Fruit fly (Drosophila melanogaster) whole organism, prepupa: ENCODE results near the gene Theg.
A peak's percentile ranks its signal among the peaks of the same experiment; 100 is the strongest.

ENCODE experiments used
- Blimp-1 ChIP-seq: fragments of 200-800 bp; sonication (Bioruptor generic); optimal IDR thresholded peaks from 3 replicates; lab custom pipeline; 2017; ENCODE audit warnings: missing biosample characterization, missing genetic modification characterization, mild to moderate bottlenecking, moderate library complexity, missing genetic modification reagents
- CG10631 ChIP-seq: fragments of 200-800 bp; sonication (Bioruptor generic); optimal IDR thresholded peaks from 2 replicates; lab custom pipeline; 2016; ENCODE audit warnings: missing biosample characterization, missing genetic modification characterization
- CG10669 ChIP-seq: fragments of 200-800 bp; sonication (Bioruptor generic); optimal IDR thresholded peaks from 3 replicates; lab custom pipeline; 2018; ENCODE audit warnings: missing biosample characterization, mild to moderate bottlenecking, missing genetic modification characterization, moderate library complexity
- CG11294 ChIP-seq: fragments of 200-800 bp; sonication (Bioruptor generic); IDR thresholded peaks from 2 replicates; pipeline ENCODE4 v1.3.6; 2022; ENCODE audit warnings: missing biosample characterization, missing genetic modification characterization
- CG15336 ChIP-seq: fragments of 200-800 bp; sonication (Bioruptor generic); IDR thresholded peaks from 2 replicates; pipeline ENCODE4 v1.3.6; 2022; ENCODE audit warnings: missing biosample characterization, missing genetic modification characterization
- CG16779 ChIP-seq: fragments of 200-800 bp; sonication (Bioruptor generic); optimal IDR thresholded peaks from 3 replicates; lab custom pipeline; 2017; ENCODE audit warnings: missing biosample characterization, mild to moderate bottlenecking, missing genetic modification characterization
- CG32006 ChIP-seq: fragments of 200-800 bp; sonication (Bioruptor generic); optimal IDR thresholded peaks from 3 replicates; lab custom pipeline; 2017; ENCODE audit warnings: missing biosample characterization, mild to moderate bottlenecking, missing genetic modification characterization
- CG34406 ChIP-seq: fragments of 200-800 bp; sonication (Bioruptor generic); optimal IDR thresholded peaks from 3 replicates; lab custom pipeline; 2016; ENCODE audit warnings: missing biosample characterization, missing genetic modification characterization
- CG3919 ChIP-seq: fragments of 200-800 bp; sonication (Bioruptor generic); optimal IDR thresholded peaks from 3 replicates; lab custom pipeline; 2016; ENCODE audit warnings: missing biosample characterization, missing genetic modification characterization
- CG6163 ChIP-seq: fragments of 200-800 bp; sonication (Bioruptor generic); IDR thresholded peaks from 3 replicates; pipeline ENCODE4 v1.3.6; 2022; ENCODE audit warnings: missing biosample characterization, missing genetic modification characterization
- CG6792 ChIP-seq: fragments of 200-800 bp; sonication (Bioruptor generic); optimal IDR thresholded peaks from 3 replicates; lab custom pipeline; 2016; ENCODE audit warnings: missing biosample characterization, missing genetic modification characterization
- CG6808 ChIP-seq: fragments of 200-800 bp; sonication (Bioruptor generic); optimal IDR thresholded peaks from 3 replicates; lab custom pipeline; 2017; ENCODE audit warnings: missing biosample characterization, missing genetic modification characterization, mild to moderate bottlenecking, moderate library complexity, missing genetic modification reagents
- CG6854 ChIP-seq: fragments of 200-800 bp; sonication (Bioruptor generic); optimal IDR thresholded peaks from 2 replicates; lab custom pipeline; 2017; ENCODE audit warnings: missing biosample characterization, mild to moderate bottlenecking, missing genetic modification characterization
- CG8632 ChIP-seq: fragments of 200-800 bp; sonication (Bioruptor generic); optimal IDR thresholded peaks from 3 replicates; lab custom pipeline; 2016; ENCODE audit warnings: missing biosample characterization, missing genetic modification characterization
- CG9139 ChIP-seq: fragments of 200-800 bp; sonication (Bioruptor generic); optimal IDR thresholded peaks from 3 replicates; lab custom pipeline; 2017; ENCODE audit warnings: missing biosample characterization, mild to moderate bottlenecking, missing genetic modification characterization
- Eip78C ChIP-seq: fragments of 200-800 bp; sonication (Bioruptor generic); peaks from one replicate; lab custom pipeline; 2016; ENCODE audit warnings: missing biosample characterization, missing genetic modification characterization
- Ets21C ChIP-seq: fragments of 200-800 bp; sonication (Bioruptor generic); optimal IDR thresholded peaks from 3 replicates; lab custom pipeline; 2016; ENCODE audit warnings: missing biosample characterization, missing genetic modification characterization
- Gug ChIP-seq: fragments of 200-800 bp; sonication (Bioruptor generic); IDR thresholded peaks from 2 replicates; pipeline ENCODE4 v1.3.6; 2022; ENCODE audit warnings: missing biosample characterization, missing genetic modification characterization
- Hr38 ChIP-seq: sonication (Bioruptor generic); optimal IDR thresholded peaks from 2 replicates; lab custom pipeline; 2016; ENCODE audit warnings: missing biosample characterization, missing genetic modification characterization
- Hr39 ChIP-seq: fragments of 200-800 bp; sonication (Bioruptor generic); optimal IDR thresholded peaks from 2 replicates; lab custom pipeline; 2016; ENCODE audit warnings: missing biosample characterization, missing genetic modification characterization
- Hr4 ChIP-seq: fragments of 200-800 bp; sonication (Bioruptor generic); optimal IDR thresholded peaks from 3 replicates; lab custom pipeline; 2016; ENCODE audit warnings: missing biosample characterization, missing genetic modification characterization
- Lpt ChIP-seq: fragments of 200-800 bp; sonication (Bioruptor generic); optimal IDR thresholded peaks from 3 replicates; lab custom pipeline; 2016; ENCODE audit warnings: missing biosample characterization, missing genetic modification characterization
- Met ChIP-seq: fragments of 200-800 bp; sonication (Bioruptor generic); optimal IDR thresholded peaks from 3 replicates; lab custom pipeline; 2016; ENCODE audit warnings: missing biosample characterization, missing genetic modification characterization
- OdsH ChIP-seq: fragments of 200-800 bp; sonication (Bioruptor generic); optimal IDR thresholded peaks from 3 replicates; lab custom pipeline; 2016; ENCODE audit warnings: missing biosample characterization, missing genetic modification characterization
- Sox102F ChIP-seq: fragments of 200-800 bp; sonication (Bioruptor generic); optimal IDR thresholded peaks from 2 replicates; lab custom pipeline; 2016; ENCODE audit warnings: missing biosample characterization, mild to moderate bottlenecking, missing genetic modification characterization
- Sox14 ChIP-seq: fragments of 200-800 bp; sonication (Bioruptor generic); optimal IDR thresholded peaks from 3 replicates; lab custom pipeline; 2016; ENCODE audit warnings: missing biosample characterization, missing genetic modification characterization
- Sox15 ChIP-seq: fragments of 200-800 bp; sonication (Bioruptor generic); optimal IDR thresholded peaks from 3 replicates; lab custom pipeline; 2016; ENCODE audit warnings: missing biosample characterization, missing genetic modification characterization
- achi ChIP-seq: fragments of 200-800 bp; sonication (Bioruptor generic); optimal IDR thresholded peaks from 3 replicates; lab custom pipeline; 2016; ENCODE audit warnings: missing biosample characterization, missing genetic modification characterization
- acj6 ChIP-seq: fragments of 200-800 bp; sonication (Bioruptor generic); optimal IDR thresholded peaks from 3 replicates; lab custom pipeline; 2016; ENCODE audit warnings: missing biosample characterization, missing genetic modification characterization
- cyc ChIP-seq: fragments of 200-800 bp; sonication (Bioruptor generic); optimal IDR thresholded peaks from 3 replicates; lab custom pipeline; 2016; ENCODE audit warnings: missing biosample characterization, missing genetic modification characterization
- dac ChIP-seq: fragments of 200-800 bp; sonication (Bioruptor generic); optimal IDR thresholded peaks from 2 replicates; lab custom pipeline; 2017; ENCODE audit warnings: missing biosample characterization, mild to moderate bottlenecking, missing genetic modification characterization
- dsx ChIP-seq: fragments of 200-800 bp; optimal IDR thresholded peaks from 3 replicates; lab custom pipeline; 2019; ENCODE audit warnings: missing biosample characterization, mild to moderate bottlenecking, missing genetic modification characterization, moderate library complexity; ENCODE audit not compliant: poor library complexity, severe bottlenecking
- eg ChIP-seq: fragments of 200-800 bp; sonication (Bioruptor generic); IDR thresholded peaks from 3 replicates; pipeline ENCODE4 v1.3.6; 2022; ENCODE audit warnings: missing biosample characterization, missing genetic modification characterization
- fd59A ChIP-seq: fragments of 200-800 bp; sonication (Bioruptor generic); optimal IDR thresholded peaks from 2 replicates; lab custom pipeline; 2017; ENCODE audit warnings: missing biosample characterization, mild to moderate bottlenecking, missing genetic modification characterization, missing genetic modification reagents
- fkh ChIP-seq: fragments of 200-800 bp; sonication (Bioruptor generic); optimal IDR thresholded peaks from 3 replicates; lab custom pipeline; 2017; ENCODE audit warnings: missing biosample characterization, mild to moderate bottlenecking, missing genetic modification characterization, moderate library complexity
- net ChIP-seq: fragments of 200-800 bp; sonication (Bioruptor generic); optimal IDR thresholded peaks from 3 replicates; lab custom pipeline; 2016; ENCODE audit warnings: missing biosample characterization, missing genetic modification characterization
- pdm3 ChIP-seq: fragments of 200-800 bp; sonication (Bioruptor generic); optimal IDR thresholded peaks from 3 replicates; lab custom pipeline; 2016; ENCODE audit warnings: missing biosample characterization, missing genetic modification characterization
- ss ChIP-seq, 2 experiments: fragments of 200-800 bp; sonication (Bioruptor generic); optimal IDR thresholded peaks; 2 replicates in 1 of 2; 3 replicates in 1 of 2; lab custom pipeline; 2017 to 2018; ENCODE audit warnings: mild to moderate bottlenecking in 2 of 2, missing biosample characterization in 2 of 2, missing genetic modification characterization in 2 of 2, moderate library complexity in 1 of 2
- svp ChIP-seq: fragments of 200-800 bp; sonication (Bioruptor generic); peaks from one replicate; lab custom pipeline; 2016; ENCODE audit warnings: missing biosample characterization, missing genetic modification characterization
- vri ChIP-seq: fragments of 200-800 bp; sonication (Bioruptor generic); optimal IDR thresholded peaks from 3 replicates; lab custom pipeline; 2016; ENCODE audit warnings: missing biosample characterization, mild to moderate bottlenecking, missing genetic modification characterization

Theg gene

DNA sequence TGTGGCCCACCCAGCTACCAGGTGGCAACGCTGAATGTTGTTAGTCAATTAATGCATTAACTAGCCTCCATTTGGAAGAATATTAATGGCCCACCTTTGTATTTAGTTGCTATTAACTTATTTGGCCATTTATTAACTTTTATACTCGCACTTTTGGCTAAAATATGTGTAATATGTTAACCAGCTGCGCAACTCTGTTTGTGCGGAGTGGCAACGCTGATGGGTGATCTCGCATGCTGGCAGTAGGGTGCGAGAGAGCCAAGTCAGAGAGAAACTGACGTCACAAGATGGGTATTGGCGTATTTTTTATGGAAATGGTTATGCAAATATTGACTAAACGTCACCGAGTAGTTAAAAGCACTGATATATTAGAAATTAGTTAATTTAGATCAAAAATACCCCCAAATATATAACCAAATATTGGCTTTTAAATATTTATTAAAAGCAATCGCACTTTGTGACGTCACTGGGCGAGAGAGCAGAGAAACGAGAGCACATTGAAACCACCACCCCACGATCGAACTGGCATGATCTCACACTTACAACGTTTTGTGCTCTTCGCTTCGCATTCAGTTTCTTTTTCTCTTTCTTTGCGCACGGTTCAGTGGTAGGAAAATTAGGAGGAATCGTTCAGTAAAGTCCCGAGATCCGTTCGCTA is 27.3 kb downstream of the Theg start, which contains the start of gene how (continued):
- peak; percentile 15 for TF ChIP-seq CG3919 (GFP tag; lab: Kevin White, UChicago)
- TF ChIP-seq CG34406: peak; percentile 46
- TF ChIP-seq Gug (GFP tag; lab: Robert Waterston, UW): no peak
- TF ChIP-seq CG9139 (GFP tag; lab: Kevin White, UChicago): no peak
- TF ChIP-seq CG6854 (GFP tag; lab: Kevin White, UChicago): peak; percentile 55
- peak; percentile 13 for TF ChIP-seq OdsH (GFP tag; lab: Kevin White, UChicago)
- peak in 1 of 2 experiments; percentile 4 for TF ChIP-seq ss (GFP tag; optimal IDR thresholded peaks at IDR 0.05; lab: Kevin White, UChicago)
- TF ChIP-seq, all 60 proteins: peak for 32

DNA sequence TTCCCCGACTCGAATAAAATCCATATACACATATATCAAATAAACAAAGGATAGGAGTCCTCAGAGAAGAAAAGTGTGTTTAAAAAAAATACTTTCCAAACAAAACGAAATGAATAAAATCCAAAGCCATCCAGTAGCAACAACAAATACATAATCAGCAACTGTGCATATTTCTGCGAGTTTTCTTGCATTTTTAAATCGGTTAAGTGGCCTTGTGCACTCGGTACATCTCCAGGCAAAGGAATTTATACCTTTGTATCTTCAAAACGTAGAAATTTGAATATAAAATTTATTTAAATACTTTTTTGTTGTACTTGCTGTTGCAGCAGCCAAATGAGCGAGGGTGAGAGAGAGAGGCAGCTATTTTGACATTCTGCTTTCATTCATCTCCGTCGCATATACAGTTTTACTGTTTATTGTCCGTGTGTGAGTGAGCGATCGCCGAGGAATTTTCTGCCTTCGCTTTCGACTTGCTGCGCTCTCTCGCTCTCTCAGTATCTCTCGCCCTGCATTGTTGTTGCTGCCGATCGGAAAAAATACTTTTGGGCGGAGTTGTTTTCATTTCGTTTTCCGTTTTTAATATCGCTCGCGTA is 27.9 kb downstream of the Theg start:
- TF ChIP-seq net (GFP tag; lab: Kevin White, UChicago) (no peak), Gug (GFP tag; lab: Robert Waterston, UW) (no peak), CG8632 (GFP tag; lab: Kevin White, UChicago) (no peak), Met (GFP tag; lab: Kevin White, UChicago) (no peak), Hr4 (GFP tag; lab: Kevin White, UChicago) (no peak), Sox15 (GFP tag; lab: Kevin White, UChicago) (no peak), dsx (GFP tag; lab: Kevin White, UChicago) (peak; percentile 0), OdsH (GFP tag; lab: Kevin White, UChicago) (no peak), CG10631 (GFP tag; lab: Kevin White, UChicago) (no peak), CG15336 (0 out of 2 replicates have a peak, but pooled peaks have one; percentile 8), ss (GFP tag; optimal IDR thresholded peaks at IDR 0.05; lab: Kevin White, UChicago) (peak in 1 of 2 experiments; percentile 2), achi (GFP tag; lab: Kevin White, UChicago) (peak; percentile 74), Hr39 (GFP tag; lab: Kevin White, UChicago) (no peak), Eip78C (peak; percentile 71), pdm3 (GFP tag; lab: Kevin White, UChicago) (no peak), Blimp-1 (GFP tag; lab: Kevin White, UChicago) (no peak), CG11294 (GFP tag; lab: Robert Waterston, UW) (no peak), svp (no peak)

DNA sequence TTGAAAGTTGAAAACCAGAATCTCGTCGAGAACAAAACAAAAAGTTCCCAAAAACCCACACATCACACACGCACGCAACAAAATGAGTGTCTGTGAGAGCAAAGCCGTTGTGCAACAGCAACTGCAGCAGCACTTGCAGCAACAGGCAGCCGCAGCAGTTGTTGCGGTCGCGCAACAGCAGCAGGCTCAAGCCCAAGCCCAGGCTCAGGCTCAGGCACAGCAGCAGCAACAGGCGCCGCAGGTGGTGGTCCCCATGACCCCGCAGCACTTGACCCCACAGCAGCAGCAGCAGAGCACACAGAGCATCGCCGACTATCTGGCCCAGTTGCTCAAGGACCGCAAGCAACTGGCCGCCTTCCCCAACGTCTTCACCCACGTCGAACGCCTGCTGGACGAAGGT is 28.5 kb downstream of the Theg start:
- TF ChIP-seq svp (peak; percentile 77), Eip78C (no peak), CG6163 (GFP tag; lab: Robert Waterston, UW) (peak; percentile 9; the same call in 1 of the 3 replicates)

DNA sequence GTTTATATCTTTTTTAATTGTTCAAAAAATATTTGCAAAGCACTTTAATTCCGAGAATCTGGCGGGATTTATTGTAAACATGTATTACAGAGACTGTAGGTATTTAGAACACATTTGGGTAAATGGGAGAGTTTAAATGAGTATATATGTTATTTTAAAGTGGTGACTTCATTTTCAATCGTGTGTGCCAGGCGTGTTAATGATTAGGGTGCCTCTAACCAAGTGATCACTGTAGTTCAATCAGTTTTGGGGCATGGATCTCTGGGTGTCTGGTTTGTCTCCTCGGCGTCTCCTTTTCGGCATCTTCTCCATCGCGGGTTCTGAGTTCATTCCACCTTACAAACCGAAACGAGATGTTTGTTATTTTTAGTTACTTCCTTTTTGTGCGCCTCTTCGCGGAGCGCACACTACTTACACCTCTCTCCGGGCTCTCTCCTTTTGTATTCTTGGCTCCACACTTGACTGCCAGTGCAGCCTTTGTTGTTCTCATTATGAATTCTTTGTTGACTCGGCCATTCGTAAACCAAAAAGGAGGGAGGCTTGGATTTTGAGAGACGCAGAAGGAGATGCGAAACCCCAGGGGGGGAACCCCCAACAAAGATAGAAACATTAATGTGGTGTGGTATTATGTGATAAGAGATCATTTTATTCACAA is 29.4 kb downstream of the Theg start:
- TF ChIP-seq fkh (GFP tag; lab: Kevin White, UChicago) (peak; percentile 14), achi (GFP tag; lab: Kevin White, UChicago) (no peak), CG32006 (GFP tag; lab: Kevin White, UChicago) (no peak), CG6808 (GFP tag; lab: Kevin White, UChicago) (no peak), CG6854 (GFP tag; lab: Kevin White, UChicago) (no peak), CG16779 (no peak), CG8632 (GFP tag; lab: Kevin White, UChicago) (no peak), CG6792 (no peak), Hr38 (GFP tag; lab: Kevin White, UChicago) (no peak), Eip78C (peak; percentile 76), dac (no peak), Met (GFP tag; lab: Kevin White, UChicago) (peak; percentile 35), ss (GFP tag; optimal IDR thresholded peaks at IDR 0.05; lab: Kevin White, UChicago) (peak; percentile 32 to 43), Gug (GFP tag; lab: Robert Waterston, UW) (no peak), net (GFP tag; lab: Kevin White, UChicago) (no peak), vri (GFP tag; lab: Kevin White, UChicago) (peak; percentile 39), Ets21C (GFP tag; lab: Kevin White, UChicago) (no peak), Lpt (GFP tag; lab: Kevin White, UChicago) (peak; percentile 29), CG3919 (GFP tag; lab: Kevin White, UChicago) (peak; percentile 34), Hr39 (GFP tag; lab: Kevin White, UChicago) (peak; percentile 40), CG10669 (GFP tag; lab: Kevin White, UChicago) (no peak), cyc (GFP tag; lab: Kevin White, UChicago) (peak; percentile 40), CG6163 (GFP tag; lab: Robert Waterston, UW) (peak; percentile 63), Sox14 (GFP tag; lab: Kevin White, UChicago) (peak; percentile 62), Sox102F (GFP tag; lab: Kevin White, UChicago) (peak; percentile 62), eg (GFP tag; lab: Robert Waterston, UW) (no peak), acj6 (GFP tag; lab: Kevin White, UChicago) (peak; percentile 0), svp (peak; percentile 66), Sox15 (GFP tag; lab: Kevin White, UChicago) (no peak), fd59A (no peak)
